Fruit fly (Drosophila melanogaster) Kc167 (cell line): ENCODE results near the gene Cralbp.

Experiments
- psq ChIP-seq: fragments of >200 bp; optimal IDR thresholded peaks from 2 replicates; lab custom pipeline; 2017; ENCODE audit warnings: missing external identifiers
- ttk ChIP-seq: sonication (Bioruptor generic); optimal IDR thresholded peaks from 2 replicates; lab custom pipeline; 2017; ENCODE audit warnings: missing external identifiers

DNA sequence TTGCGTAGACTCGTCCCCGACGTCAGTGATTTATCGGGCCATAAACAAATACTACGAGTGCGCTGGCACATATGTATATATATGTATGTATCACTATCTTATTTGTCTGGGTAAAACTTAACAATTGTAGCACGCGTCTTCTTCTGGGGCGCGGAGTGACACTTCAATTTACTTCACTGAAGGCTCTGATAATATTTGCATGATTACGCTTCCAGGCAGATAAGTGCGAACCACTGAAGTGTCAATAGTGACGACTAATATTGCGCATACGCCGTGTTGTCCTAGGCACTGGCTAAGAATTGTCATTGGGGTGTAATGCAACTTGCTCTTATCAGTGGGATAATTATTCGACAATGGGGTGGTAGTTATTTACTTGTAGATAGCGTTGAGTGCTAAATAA is 35.0 kb upstream of the Cralbp start:
- TF ChIP-seq ttk (lab: Kevin White, UChicago) (no peak), psq (lab: Kevin White, UChicago) (no peak)
